Worm (Caenorhabditis elegans) whole organism, L2 larva: Measurements from ENCODE around the gene best-7.
A peak's percentile ranks its signal among the peaks of the same experiment; 100 is the strongest.

Experiments used
- C34F6.9 ChIP-seq: fragments of 150-350 bp; optimal IDR thresholded peaks from 2 replicates; lab custom pipeline; 2014; ENCODE audit warnings: missing biosample characterization, missing genetic modification characterization
- R02D3.7 ChIP-seq: fragments of 150-350 bp; optimal IDR thresholded peaks from 2 replicates; lab custom pipeline; 2014; ENCODE audit warnings: missing biosample characterization, missing genetic modification characterization
- Y55F3AM.14 ChIP-seq: fragments of 200-800 bp; sonication (Bioruptor generic); optimal IDR thresholded peaks from 2 replicates; lab custom pipeline; 2018; ENCODE audit warnings: mild to moderate bottlenecking, missing genetic modification characterization, missing compliant biosample characterization
- aly-2 ChIP-seq: fragments of 150-350 bp; optimal IDR thresholded peaks from 2 replicates; lab custom pipeline; 2014; ENCODE audit warnings: missing biosample characterization, missing genetic modification characterization
- ama-1 ChIP-seq: fragments of 150-350 bp; optimal IDR thresholded peaks from 2 replicates; lab custom pipeline; 2018; ENCODE audit warnings: inconsistent platforms
- ceh-16 ChIP-seq: fragments of 150-350 bp; optimal IDR thresholded peaks from 2 replicates; lab custom pipeline; 2014; ENCODE audit warnings: missing biosample characterization, missing genetic modification characterization
- ceh-82 ChIP-seq: fragments of 150-350 bp; optimal IDR thresholded peaks from 2 replicates; lab custom pipeline; 2014; ENCODE audit warnings: missing biosample characterization, missing genetic modification characterization
- dmd-4 ChIP-seq: sonication (generic microtip); optimal IDR thresholded peaks from 2 replicates; lab custom pipeline; 2017; ENCODE audit warnings: missing biosample characterization, missing genetic modification characterization
- egl-27 ChIP-seq: sonication (generic microtip); optimal IDR thresholded peaks from 3 replicates; lab custom pipeline; 2017; ENCODE audit warnings: missing biosample characterization, missing genetic modification reagents, missing genetic modification characterization
- elt-1 ChIP-seq: fragments of 150-350 bp; optimal IDR thresholded peaks from 2 replicates; lab custom pipeline; 2014; ENCODE audit warnings: missing biosample characterization, missing genetic modification characterization
- fos-1 ChIP-seq: fragments of 150-350 bp; optimal IDR thresholded peaks from 2 replicates; lab custom pipeline; 2014; ENCODE audit warnings: missing biosample characterization, missing genetic modification characterization
- lin-11 ChIP-seq: fragments of 150-350 bp; sonication (generic microtip); optimal IDR thresholded peaks from 2 replicates; lab custom pipeline; 2014; ENCODE audit warnings: missing biosample characterization, missing genetic modification characterization, inconsistent platforms, mixed read lengths
- lin-13 ChIP-seq: fragments of 150-350 bp; optimal IDR thresholded peaks from 2 replicates; lab custom pipeline; 2014; ENCODE audit warnings: missing biosample characterization, missing genetic modification reagents, missing genetic modification characterization
- mab-5 ChIP-seq: fragments of 150-350 bp; optimal IDR thresholded peaks from 2 replicates; lab custom pipeline; 2014; ENCODE audit warnings: missing biosample characterization, missing genetic modification characterization
- mdl-1 ChIP-seq, 2 experiments: fragments of 150-350 bp in 1 of 2; sonication (generic microtip) in 1 of 2; optimal IDR thresholded peaks; 2 replicates each; lab custom pipeline; 2017; ENCODE audit warnings: missing biosample characterization in 2 of 2, missing genetic modification characterization in 2 of 2
- nhr-10 ChIP-seq: sonication (generic microtip); optimal IDR thresholded peaks from 2 replicates; lab custom pipeline; 2017; ENCODE audit warnings: missing biosample characterization, missing genetic modification characterization
- nhr-12 ChIP-seq: fragments of 150-350 bp; optimal IDR thresholded peaks from 2 replicates; lab custom pipeline; 2014; ENCODE audit warnings: missing biosample characterization, missing genetic modification characterization
- snpc-4 ChIP-seq: fragments of 150-350 bp; optimal IDR thresholded peaks from 2 replicates; lab custom pipeline; 2014; ENCODE audit warnings: missing biosample characterization, missing genetic modification characterization
- unc-62 ChIP-seq: fragments of 150-350 bp; optimal IDR thresholded peaks from 2 replicates; lab custom pipeline; 2014; ENCODE audit warnings: missing biosample characterization, missing genetic modification reagents, missing genetic modification characterization
- zag-1 ChIP-seq: fragments of 150-350 bp; optimal IDR thresholded peaks from 2 replicates; lab custom pipeline; 2014; ENCODE audit warnings: missing biosample characterization, missing genetic modification characterization
- ztf-4 ChIP-seq: fragments of 150-350 bp; optimal IDR thresholded peaks from 2 replicates; lab custom pipeline; 2014; ENCODE audit warnings: missing biosample characterization, missing genetic modification characterization

The best-7 gene

ce11 chrIV:11179123-11179740 is 50.9 kb downstream of the best-7 start, which contains the start of gene cpt-2 (continued):
- TF ChIP-seq snpc-4 (tag; lab: Kevin White, UChicago) (peak; percentile 16), ama-1 (lab: Kevin White, UChicago) (peak; percentile 50)
- TF ChIP-seq, all 48 proteins: peak for 28; not testable (repeated sequence) for 20

ce11 chrIV:11178495-11178894 is 51.6 kb downstream of the best-7 start, which contains the start of gene C08F8.9:
C08F8.9 (minus strand) TSS chrIV:11178595.
- TF ChIP-seq elt-1 (tag; lab: Kevin White, UChicago) (no peak), R02D3.7 (tag; lab: Kevin White, UChicago) (no peak), Y55F3AM.14 (GFP tag; lab: Kevin White, UChicago) (no peak), ceh-16 (tag; lab: Kevin White, UChicago) (no peak), lin-11 (tag; lab: Kevin White, UChicago) (no peak), unc-62 (GFP tag; lab: Kevin White, UChicago) (no peak), aly-2 (no peak), egl-27 (tag; lab: Kevin White, UChicago) (no peak), nhr-10 (tag; lab: Kevin White, UChicago) (no peak), nhr-12 (no peak), mdl-1 (tag; optimal IDR thresholded peaks at IDR 0.05; lab: Kevin White, UChicago) (no peak), C34F6.9 (tag; lab: Kevin White, UChicago) (no peak), ceh-82 (tag; lab: Kevin White, UChicago) (no peak), zag-1 (no peak)

ce11 chrIV:11176967-11177366 is 53.1 kb downstream of the best-7 start, which contains the start of gene rap-3:
rap-3 (plus strand) TSS chrIV:11177267.
- no peak for TF ChIP-seq nhr-12
- no peak for TF ChIP-seq ama-1 (lab: Kevin White, UChicago)
- TF ChIP-seq mab-5 (tag; lab: Kevin White, UChicago): no peak
- TF ChIP-seq lin-13: no peak
- no peak for TF ChIP-seq fos-1 (tag; lab: Kevin White, UChicago)
- TF ChIP-seq dmd-4 (tag; lab: Kevin White, UChicago): no peak
- no peak for TF ChIP-seq unc-62 (GFP tag; lab: Kevin White, UChicago)
- no peak for TF ChIP-seq ztf-4
